Worm (Caenorhabditis elegans): Measurements from ENCODE around the gene clc-11.

ce11 chrV:16124739-16125138 is 14.7 kb downstream of the clc-11 start, which contains the start of gene nhr-111:
- TF ChIP-seq flt-1 (GFP tag; IDR thresholded peaks at IDR 0.05) (no peak), B0310.2 (tag; optimal IDR thresholded peaks at IDR 0.05) (no peak), sea-1 (GFP tag; conservative IDR thresholded peaks at IDR 0.05) (no peak), ama-1 (optimal IDR thresholded peaks at IDR 0.05) (no peak), F13C5.2 (tag; optimal IDR thresholded peaks at IDR 0.05) (no peak)

All from whole organism, early embryonic.